Fruit fly (Drosophila melanogaster): ENCODE results near the gene Dci.
A peak's percentile ranks its signal among the peaks of the same experiment; 100 is the strongest.

Dci gene

dm6 chr3L:818438-819138, 32.6 kb upstream of the Dci start (continued):
- TF ChIP-seq CG16813 (GFP tag; IDR thresholded peaks at IDR 0.05; ENCODE audit: partially characterized antibody), result no peak
- TF ChIP-seq CG6272 (GFP tag; IDR thresholded peaks at IDR 0.05), result no peak
- TF ChIP-seq grau (tag; optimal IDR thresholded peaks at IDR 0.05), result peak; percentile 20
- no peak for TF ChIP-seq gcm (GFP tag; optimal IDR thresholded peaks at IDR 0.05)
- no peak for TF ChIP-seq Hsf (GFP tag; optimal IDR thresholded peaks at IDR 0.05)
- TF ChIP-seq Sox102F (GFP tag; optimal IDR thresholded peaks at IDR 0.05), result peak; percentile 60
- TF ChIP-seq CG13123 (GFP tag; optimal IDR thresholded peaks at IDR 0.05), result no peak
- TF ChIP-seq cg (GFP tag; optimal IDR thresholded peaks at IDR 0.05), result no peak
- TF ChIP-seq CG18011 (GFP tag; optimal IDR thresholded peaks at IDR 0.05), result no peak
- TF ChIP-seq E2f2 (GFP tag; IDR thresholded peaks at IDR 0.05), result no peak
- no peak for TF ChIP-seq Ets97D (GFP tag; optimal IDR thresholded peaks at IDR 0.05)
- TF ChIP-seq Doc3 (GFP tag; IDR thresholded peaks at IDR 0.05; ENCODE audit: partially characterized antibody), result no peak
- peak; percentile 18 for TF ChIP-seq D19A (tag; optimal IDR thresholded peaks at IDR 0.05)
- 0 out of 2 replicates have a peak, but pooled peaks have one; percentile 17 for TF ChIP-seq Xrp1 (GFP tag; IDR thresholded peaks at IDR 0.05)
- no peak for TF ChIP-seq corto (GFP tag; optimal IDR thresholded peaks at IDR 0.05)
- TF ChIP-seq CG3838 (GFP tag; optimal IDR thresholded peaks at IDR 0.05), result no peak
- TF ChIP-seq fd3F (GFP tag; optimal IDR thresholded peaks at IDR 0.05), result no peak
- no peak for TF ChIP-seq Spps (tag; optimal IDR thresholded peaks at IDR 0.05)
- no peak for TF ChIP-seq Usf (GFP tag; optimal IDR thresholded peaks at IDR 0.05)
- TF ChIP-seq vfl (GFP tag; optimal IDR thresholded peaks at IDR 0.05), result no peak
- no peak for TF ChIP-seq HmgD (GFP tag; optimal IDR thresholded peaks at IDR 0.05)
- no peak for TF ChIP-seq CG8290 (GFP tag; optimal IDR thresholded peaks at IDR 0.05)
- no peak for TF ChIP-seq CG8290 (tag; optimal IDR thresholded peaks at IDR 0.05)
- no peak for TF ChIP-seq NC2β (GFP tag; optimal IDR thresholded peaks at IDR 0.05)
- no peak for TF ChIP-seq CrebB (tag; optimal IDR thresholded peaks at IDR 0.05)
- TF ChIP-seq maf-S (GFP tag; optimal IDR thresholded peaks at IDR 0.05), result no peak
- TF ChIP-seq BtbVII (GFP tag; optimal IDR thresholded peaks at IDR 0.05), result no peak
- TF ChIP-seq CG9932 (GFP tag; IDR thresholded peaks at IDR 0.05), result no peak
- TF ChIP-seq disco-r (GFP tag; optimal IDR thresholded peaks at IDR 0.05), result no peak
- peak; percentile 14 for TF ChIP-seq CG2712 (tag; optimal IDR thresholded peaks at IDR 0.05)
- no peak for TF ChIP-seq Dad (GFP tag; optimal IDR thresholded peaks at IDR 0.05)
- no peak for TF ChIP-seq ab (GFP tag; optimal IDR thresholded peaks at IDR 0.05)
- no peak for TF ChIP-seq her (GFP tag; optimal IDR thresholded peaks at IDR 0.05)
- no peak for TF ChIP-seq aop (GFP tag; IDR thresholded peaks at IDR 0.05)
- TF ChIP-seq CG1233 (GFP tag; optimal IDR thresholded peaks at IDR 0.05), result no peak
- TF ChIP-seq NK7.1 (GFP tag; optimal IDR thresholded peaks at IDR 0.05), result no peak
- no peak for TF ChIP-seq tx (GFP tag; optimal IDR thresholded peaks at IDR 0.05)
- TF ChIP-seq CG8944 (GFP tag; optimal IDR thresholded peaks at IDR 0.05), result no peak
- peak; percentile 13 for TF ChIP-seq fd96Cb (tag; optimal IDR thresholded peaks at IDR 0.05)
- TF ChIP-seq CG6813 (GFP tag; optimal IDR thresholded peaks at IDR 0.05), result no peak
- TF ChIP-seq chinmo (GFP tag; IDR thresholded peaks at IDR 0.05; ENCODE audit: partially characterized antibody), result 0 out of 4 replicates have a peak, but pooled peaks have one; percentile 61
- no peak for TF ChIP-seq btn (GFP tag; optimal IDR thresholded peaks at IDR 0.05)
- TF ChIP-seq Meics (GFP tag; optimal IDR thresholded peaks at IDR 0.05), result no peak
- TF ChIP-seq CG11696 (GFP tag; IDR thresholded peaks at IDR 0.05), result no peak
- no peak for TF ChIP-seq hbn (GFP tag; IDR thresholded peaks at IDR 0.05; ENCODE audit: partially characterized antibody)
- TF ChIP-seq CG32772 (GFP tag; IDR thresholded peaks at IDR 0.05), result no peak
- peak; percentile 40; the same call in 2 of the 3 replicates for TF ChIP-seq CG17361 (GFP tag; IDR thresholded peaks at IDR 0.05)
- TF ChIP-seq gro (GFP tag; optimal IDR thresholded peaks at IDR 0.05), result no peak
- TF ChIP-seq CG12769 (tag; optimal IDR thresholded peaks at IDR 0.05), result no peak
- no peak for TF ChIP-seq CG30431 (GFP tag; optimal IDR thresholded peaks at IDR 0.05)
- no peak for TF ChIP-seq CG12236 (GFP tag; optimal IDR thresholded peaks at IDR 0.05)

Data from whole organism, embryonic.